Fruit fly (Drosophila melanogaster): Measurements from ENCODE around the gene CG43736.

The CG43736 gene

DNA sequence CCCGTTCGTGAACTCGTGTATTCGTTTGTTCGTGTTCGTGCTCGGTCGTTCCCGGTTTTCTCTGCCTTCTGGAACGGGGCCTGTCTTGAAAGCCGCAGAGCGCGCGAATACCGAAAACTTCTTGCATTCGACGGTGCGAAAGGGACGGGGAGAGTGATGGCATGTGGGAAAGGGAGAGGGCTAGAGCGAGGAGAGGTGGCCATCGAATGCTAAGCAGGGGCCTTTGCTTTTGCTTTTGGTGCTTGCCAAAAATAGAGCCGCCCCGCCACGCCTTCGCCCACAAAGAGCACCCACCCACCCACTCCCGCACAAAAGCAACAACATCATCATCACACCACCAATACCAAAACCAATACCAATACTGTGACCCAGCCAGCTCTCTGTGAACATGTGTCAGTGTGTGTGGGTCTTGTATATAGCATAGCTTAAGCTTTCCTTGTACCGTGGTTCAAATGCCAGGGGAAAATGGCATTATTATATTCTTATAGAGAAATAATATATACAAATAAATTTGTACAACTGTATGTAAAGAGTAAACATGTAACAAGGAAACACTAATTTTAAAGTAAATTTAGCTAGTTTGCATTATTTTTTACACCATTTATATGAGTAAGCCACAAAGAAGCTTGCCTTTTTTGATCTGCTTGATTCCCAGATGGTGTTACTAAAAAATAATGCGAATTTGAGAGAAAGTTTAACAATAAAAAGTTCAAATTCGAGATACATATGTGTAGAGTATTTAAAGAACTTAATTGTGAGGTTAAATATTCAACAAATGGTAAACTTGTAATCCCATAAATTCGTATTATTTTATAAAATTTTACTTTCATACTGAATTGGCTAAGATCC lies 3.7 kb downstream of the CG43736 start, which contains the start of gene CG14434 (continued):
- TF ChIP-seq fd102C (GFP tag; optimal IDR thresholded peaks at IDR 0.05), result no peak
- peak; percentile 73 for TF ChIP-seq Nf-YB (GFP tag; optimal IDR thresholded peaks at IDR 0.05)
- peak; percentile 60 for TF ChIP-seq ATbp (GFP tag; optimal IDR thresholded peaks at IDR 0.05)
- TF ChIP-seq CG13894 (tag; optimal IDR thresholded peaks at IDR 0.05), result peak; percentile 76
- 0 out of 2 replicates have a peak, but pooled peaks have one; percentile 28 for TF ChIP-seq Rfx (GFP tag; IDR thresholded peaks at IDR 0.05)
- TF ChIP-seq tio (GFP tag; optimal IDR thresholded peaks at IDR 0.05), result peak; percentile 91
- peak; percentile 69; the same call in 2 of the 3 replicates for TF ChIP-seq CG34422 (GFP tag; IDR thresholded peaks at IDR 0.05)
- peak; percentile 39 for TF ChIP-seq CG8290 (GFP tag; optimal IDR thresholded peaks at IDR 0.05)
- peak in 1 of 2 experiments; percentile 15 for TF ChIP-seq CG8290 (tag; optimal IDR thresholded peaks at IDR 0.05)
- peak; percentile 65 for TF ChIP-seq Chrac-16 (GFP tag; optimal IDR thresholded peaks at IDR 0.05)
- TF ChIP-seq HLHmδ (GFP tag; optimal IDR thresholded peaks at IDR 0.05), result no peak
- peak; percentile 23 for TF ChIP-seq CG9609 (GFP tag; optimal IDR thresholded peaks at IDR 0.05)
- peak; percentile 35 for TF ChIP-seq CTCF (GFP tag; optimal IDR thresholded peaks at IDR 0.05)
- no peak for TF ChIP-seq kni (GFP tag; optimal IDR thresholded peaks at IDR 0.05)
- no peak for TF ChIP-seq maf-S (GFP tag; optimal IDR thresholded peaks at IDR 0.05)
- no peak for TF ChIP-seq D (optimal IDR thresholded peaks at IDR 0.05)
- peak; percentile 92 for TF ChIP-seq D (GFP tag; optimal IDR thresholded peaks at IDR 0.05)
- 0 out of 2 replicates have a peak, but pooled peaks have one; percentile 24 for TF ChIP-seq Nf-YA (GFP tag; IDR thresholded peaks at IDR 0.05)
- TF ChIP-seq CG10654 (GFP tag; optimal IDR thresholded peaks at IDR 0.05), result peak; percentile 55
- no peak for TF ChIP-seq Neu2 (GFP tag; optimal IDR thresholded peaks at IDR 0.05; ENCODE audit: borderline replicate concordance)
- peak; percentile 30 for TF ChIP-seq jing (GFP tag; optimal IDR thresholded peaks at IDR 0.05)
- peak; percentile 88 for TF ChIP-seq phol (tag; optimal IDR thresholded peaks at IDR 0.05)
- peak; percentile 64 to 76 for TF ChIP-seq dpn (GFP tag; optimal IDR thresholded peaks at IDR 0.05)
- no peak for TF ChIP-seq Stat92E (GFP tag; optimal IDR thresholded peaks at IDR 0.05)
- TF ChIP-seq Opbp (GFP tag; IDR thresholded peaks at IDR 0.05; ENCODE audit: partially characterized antibody), result no peak
- TF ChIP-seq danr (GFP tag; IDR thresholded peaks at IDR 0.05), result 0 out of 2 replicates have a peak, but pooled peaks have one; percentile 20
- no peak for TF ChIP-seq Sin3A (optimal IDR thresholded peaks at IDR 0.05)
- TF ChIP-seq Poxn (GFP tag; IDR thresholded peaks at IDR 0.05), result no peak
- TF ChIP-seq ap (GFP tag; IDR thresholded peaks at IDR 0.05), result 0 out of 2 replicates have a peak, but pooled peaks have one; percentile 2
- no peak for TF ChIP-seq hth (optimal IDR thresholded peaks at IDR 0.05)
- 0 out of 2 replicates have a peak, but pooled peaks have one; percentile 40 for TF ChIP-seq CG32532 (GFP tag; IDR thresholded peaks at IDR 0.05)
- TF ChIP-seq Taf1 (GFP tag; IDR thresholded peaks at IDR 0.05), result no peak
- TF ChIP-seq CG15696 (tag; optimal IDR thresholded peaks at IDR 0.05), result peak; percentile 63
- peak; percentile 65 for TF ChIP-seq Vsx1 (GFP tag; optimal IDR thresholded peaks at IDR 0.05)
- peak; percentile 68 for TF ChIP-seq Camta (GFP tag; optimal IDR thresholded peaks at IDR 0.05)
- peak; percentile 29 for TF ChIP-seq E2f1 (GFP tag; IDR thresholded peaks at IDR 0.05)
- TF ChIP-seq klu (GFP tag; IDR thresholded peaks at IDR 0.05), result peak; percentile 45; the same call in 1 of the 2 replicates
- peak; percentile 77 for TF ChIP-seq HHEX (GFP tag; optimal IDR thresholded peaks at IDR 0.05)
- no peak for TF ChIP-seq pzg (GFP tag; optimal IDR thresholded peaks at IDR 0.05)
- no peak for TF ChIP-seq CG7963 (GFP tag; IDR thresholded peaks at IDR 0.05; ENCODE audit: partially characterized antibody)
- TF ChIP-seq HLH3B (GFP tag; IDR thresholded peaks at IDR 0.05), result peak; percentile 30; the same call in 1 of the 2 replicates
- TF ChIP-seq Eip74EF (GFP tag; optimal IDR thresholded peaks at IDR 0.05), result peak in 1 of 2 experiments; percentile 73
- TF ChIP-seq chn (GFP tag; optimal IDR thresholded peaks at IDR 0.05), result peak; percentile 55
- TF ChIP-seq CG3726 (GFP tag; IDR thresholded peaks at IDR 0.05), result peak; percentile 34; the same call in 1 of the 3 replicates
- no peak for TF ChIP-seq hbn (GFP tag; IDR thresholded peaks at IDR 0.05; ENCODE audit: partially characterized antibody)
- TF ChIP-seq CG16863 (GFP tag; optimal IDR thresholded peaks at IDR 0.05), result peak; percentile 70
- peak; percentile 55 for TF ChIP-seq lab (GFP tag; optimal IDR thresholded peaks at IDR 0.05)
- TF ChIP-seq run (tag; optimal IDR thresholded peaks at IDR 0.05), result peak; percentile 28
- peak; percentile 17 for TF ChIP-seq scrt (GFP tag; optimal IDR thresholded peaks at IDR 0.05)

All from whole organism, embryonic.